Worm (Caenorhabditis elegans): Measurements from ENCODE around the gene srd-21.

- TF ChIP-seq eor-1 (tag; optimal IDR thresholded peaks at IDR 0.05), result no peak
- TF ChIP-seq ztf-11 (tag; optimal IDR thresholded peaks at IDR 0.05), result no peak
- TF ChIP-seq unc-39 (tag; optimal IDR thresholded peaks at IDR 0.05), result no peak
- TF ChIP-seq tbx-2 (tag; optimal IDR thresholded peaks at IDR 0.05), result no peak
- TF ChIP-seq nhr-11 (tag; optimal IDR thresholded peaks at IDR 0.05), result no peak
- no peak for TF ChIP-seq unc-62 (GFP tag; optimal IDR thresholded peaks at IDR 0.05)
- TF ChIP-seq nhr-28 (tag; optimal IDR thresholded peaks at IDR 0.05), result no peak
- no peak for TF ChIP-seq elt-1 (tag; optimal IDR thresholded peaks at IDR 0.05)
- no peak for TF ChIP-seq lsy-12 (tag; optimal IDR thresholded peaks at IDR 0.05)
Measured at ce11 chrV:16593792-16594059, 36.0 kb upstream of the srd-21 start.

All from whole organism, L3 larva.